Fruit fly (Drosophila melanogaster): ENCODE data around the gene CG13625.
A peak's percentile ranks its signal among the peaks of the same experiment; 100 is the strongest.

The CG13625 gene

dm6 chr3R:24608316-24608715 lies 23.4 kb upstream of the CG13625 start:
- TF ChIP-seq CG12744 (GFP tag; optimal IDR thresholded peaks at IDR 0.05) (no peak), CG2199 (GFP tag; IDR thresholded peaks at IDR 0.05) (0 out of 3 replicates have a peak, but pooled peaks have one; percentile 10), Lim3 (GFP tag; IDR thresholded peaks at IDR 0.05) (no peak), nom (GFP tag; optimal IDR thresholded peaks at IDR 0.05) (peak; percentile 65), CG11723 (GFP tag; optimal IDR thresholded peaks at IDR 0.05) (no peak), br (optimal IDR thresholded peaks at IDR 0.05) (no peak), CG10462 (GFP tag; optimal IDR thresholded peaks at IDR 0.05) (no peak), CG16813 (GFP tag; IDR thresholded peaks at IDR 0.05; ENCODE audit: partially characterized antibody) (no peak), Deaf1 (tag; optimal IDR thresholded peaks at IDR 0.05) (no peak)

- TF ChIP-seq ewg (GFP tag; optimal IDR thresholded peaks at IDR 0.05) (no peak), CG17802 (tag; optimal IDR thresholded peaks at IDR 0.05) (peak; percentile 43), Dfd (GFP tag; optimal IDR thresholded peaks at IDR 0.05) (no peak), Sry-δ (GFP tag; optimal IDR thresholded peaks at IDR 0.05) (no peak), Rfx (GFP tag; IDR thresholded peaks at IDR 0.05) (no peak), Ada2b (GFP tag; IDR thresholded peaks at IDR 0.05) (no peak), CG14441 (GFP tag; IDR thresholded peaks at IDR 0.05) (0 out of 2 replicates have a peak, but pooled peaks have one; percentile 14), kni (GFP tag; optimal IDR thresholded peaks at IDR 0.05) (no peak), E2f1 (GFP tag; IDR thresholded peaks at IDR 0.05) (no peak), CG14710 (tag; optimal IDR thresholded peaks at IDR 0.05) (no peak), row (GFP tag; IDR thresholded peaks at IDR 0.05) (no peak), CG15073 (GFP tag; optimal IDR thresholded peaks at IDR 0.05) (peak; percentile 12), pum (GFP tag; optimal IDR thresholded peaks at IDR 0.05) (no peak), CG3281 (GFP tag; optimal IDR thresholded peaks at IDR 0.05) (no peak), Med (GFP tag) (peak; percentile 68), fd64A (GFP tag; optimal IDR thresholded peaks at IDR 0.05) (no peak), hth (optimal IDR thresholded peaks at IDR 0.05) (no peak), ac (GFP tag; optimal IDR thresholded peaks at IDR 0.05) (no peak), CG7745 (tag; optimal IDR thresholded peaks at IDR 0.05) (no peak), CG8281 (tag; optimal IDR thresholded peaks at IDR 0.05) (no peak), Drgx (GFP tag; IDR thresholded peaks at IDR 0.05) (no peak), dysf (GFP tag; IDR thresholded peaks at IDR 0.05) (no peak), prd (optimal IDR thresholded peaks at IDR 0.05) (no peak), prd (GFP tag; IDR thresholded peaks at IDR 0.05) (no peak), CG2678 (tag; optimal IDR thresholded peaks at IDR 0.05) (no peak), YL-1 (GFP tag; optimal IDR thresholded peaks at IDR 0.05) (no peak), gfzf (GFP tag; optimal IDR thresholded peaks at IDR 0.05) (no peak), Oaz (GFP tag; IDR thresholded peaks at IDR 0.05) (no peak), Atf6 (GFP tag; IDR thresholded peaks at IDR 0.05) (no peak), CoRest (tag; optimal IDR thresholded peaks at IDR 0.05) (no peak), CG3995 (GFP tag; optimal IDR thresholded peaks at IDR 0.05) (no peak), TFAM (GFP tag; optimal IDR thresholded peaks at IDR 0.05) (no peak), zen2 (GFP tag; IDR thresholded peaks at IDR 0.05; ENCODE audit: partially characterized antibody) (no peak), Mes4 (GFP tag; optimal IDR thresholded peaks at IDR 0.05) (no peak), CG8388 (GFP tag; optimal IDR thresholded peaks at IDR 0.05) (no peak), Rx (GFP tag; IDR thresholded peaks at IDR 0.05) (no peak), phol (tag; optimal IDR thresholded peaks at IDR 0.05) (no peak), CG3838 (GFP tag; optimal IDR thresholded peaks at IDR 0.05) (no peak), CG15601 (tag; optimal IDR thresholded peaks at IDR 0.05) (no peak), Vsx1 (GFP tag; optimal IDR thresholded peaks at IDR 0.05) (no peak), tap (tag; optimal IDR thresholded peaks at IDR 0.05) (no peak), CG2202 (tag; optimal IDR thresholded peaks at IDR 0.05) (no peak)
Measured at dm6 chr3R:24606868-24607267, 21.9 kb upstream of the CG13625 start.

All from whole organism, embryonic.